Worm (Caenorhabditis elegans): ENCODE data around the gene cal-7.

The cal-7 gene

DNA sequence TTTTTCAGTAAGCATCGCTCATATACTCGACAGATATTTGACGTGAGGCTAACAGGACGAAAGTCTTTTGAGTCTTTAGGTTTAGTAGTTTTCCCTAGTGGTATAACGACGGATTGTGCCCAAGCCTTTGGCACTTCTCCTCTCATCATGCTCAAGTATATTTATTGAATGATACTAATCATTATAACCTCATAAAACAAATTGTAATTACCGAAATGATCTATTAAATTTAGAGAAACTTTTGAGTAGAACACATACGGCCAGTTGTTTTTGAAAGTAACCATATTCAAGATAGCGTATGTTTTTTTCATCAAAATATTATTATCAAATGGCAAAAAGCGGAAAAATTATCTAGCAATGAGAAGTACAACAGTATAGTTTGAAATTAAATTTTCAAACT is 37.4 kb downstream of the cal-7 start:
- TF ChIP-seq T26A5.8 (tag; optimal IDR thresholded peaks at IDR 0.05) (no peak), lsl-1 (GFP tag; optimal IDR thresholded peaks at IDR 0.05) (no peak)

DNA sequence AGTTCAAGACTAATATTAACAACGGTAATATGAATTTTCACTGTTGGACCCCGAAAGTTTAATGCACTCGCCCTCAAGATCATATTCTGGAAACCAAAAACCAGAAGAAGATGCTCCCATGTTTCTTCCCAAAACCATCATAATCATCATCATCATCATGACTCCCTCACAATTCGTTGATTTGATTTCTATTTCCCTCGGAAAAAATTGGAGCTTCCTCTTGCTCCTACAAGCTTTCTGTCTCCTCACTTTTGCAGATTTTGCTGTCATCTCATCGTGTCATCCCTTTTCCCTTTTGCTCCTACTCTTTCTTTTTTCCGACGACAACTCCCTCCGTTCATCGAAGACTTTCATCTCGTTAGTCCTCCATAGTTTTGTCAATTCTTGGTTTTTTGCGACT is 38.1 kb downstream of the cal-7 start, which contains the start of gene F46B6.2:
Gene F46B6.2 (plus strand): TSS at position 316 of the 400 bp plus-strand sequence.
- TF ChIP-seq cebp-1 (GFP tag; IDR thresholded peaks at IDR 0.05) (no peak), cebp-1 (tag; optimal IDR thresholded peaks at IDR 0.05) (no peak), lin-26 (GFP tag; IDR thresholded peaks at IDR 0.05) (no peak), pha-4 (tag; optimal IDR thresholded peaks at IDR 0.05) (no peak), egrh-3 (GFP tag; IDR thresholded peaks at IDR 0.05) (no peak), madf-10 (tag; optimal IDR thresholded peaks at IDR 0.05) (no peak), lsy-27 (tag; optimal IDR thresholded peaks at IDR 0.05; ENCODE audit: borderline replicate concordance, insufficient read depth) (no peak), nhr-80 (tag; optimal IDR thresholded peaks at IDR 0.05) (no peak), hlh-12 (tag; optimal IDR thresholded peaks at IDR 0.05) (no peak), C06A6.2 (GFP tag; conservative IDR thresholded peaks at IDR 0.05) (no peak), F55B11.4 (tag; optimal IDR thresholded peaks at IDR 0.05; ENCODE audit: borderline replicate concordance, insufficient read depth) (no peak), lin-35 (GFP tag; optimal IDR thresholded peaks at IDR 0.05) (no peak), F39B2.1 (GFP tag; IDR thresholded peaks at IDR 0.05) (no peak), bed-2 (GFP tag; IDR thresholded peaks at IDR 0.05) (no peak), B0336.3 (GFP tag; IDR thresholded peaks at IDR 0.05) (no peak), ztf-26 (tag; optimal IDR thresholded peaks at IDR 0.05) (no peak), let-526 (GFP tag; IDR thresholded peaks at IDR 0.05) (no peak), ccch-3 (GFP tag; optimal IDR thresholded peaks at IDR 0.05) (no peak), zim-3 (tag; optimal IDR thresholded peaks at IDR 0.05) (no peak), F22D6.2 (tag; optimal IDR thresholded peaks at IDR 0.05) (no peak)

DNA sequence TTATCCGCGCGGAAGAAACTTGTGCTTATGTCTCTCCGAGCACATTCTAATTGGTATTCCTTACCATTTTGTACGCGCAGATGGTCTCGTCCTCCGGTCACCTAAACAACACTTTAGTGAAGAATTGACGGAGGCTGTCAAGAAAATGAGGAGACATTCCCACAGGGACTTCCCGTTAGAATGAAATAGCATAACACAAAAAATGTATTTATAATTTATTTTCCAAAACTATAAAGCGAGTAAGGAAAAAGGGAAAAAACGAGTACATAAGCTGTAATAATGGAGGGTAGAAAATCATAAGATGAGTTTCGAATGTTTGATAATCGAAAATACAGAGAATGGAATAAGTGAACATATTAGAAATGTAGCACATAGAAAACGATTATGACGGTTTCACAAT is 41.8 kb downstream of the cal-7 start, which contains the start of gene F46B6.12:
Gene F46B6.12 (minus strand): TSS at position 101 of the 400 bp plus-strand sequence.
- TF ChIP-seq nhr-120 (GFP tag; IDR thresholded peaks at IDR 0.05): no peak
- TF ChIP-seq snpc-1.3 (tag; optimal IDR thresholded peaks at IDR 0.05; ENCODE audit: insufficient read depth): no peak
- TF ChIP-seq nhr-179 (tag; optimal IDR thresholded peaks at IDR 0.05): no peak
- TF ChIP-seq rpc-1 (optimal IDR thresholded peaks at IDR 0.05): no peak
- no peak for TF ChIP-seq rpc-1 (tag; optimal IDR thresholded peaks at IDR 0.05)
- no peak for TF ChIP-seq Y53G8AR.9 (GFP tag; conservative IDR thresholded peaks at IDR 0.05)
- TF ChIP-seq nfya-2 (GFP tag; IDR thresholded peaks at IDR 0.05): no peak
- TF ChIP-seq ztf-25 (GFP tag; IDR thresholded peaks at IDR 0.05): no peak
- no peak for TF ChIP-seq ztf-28 (GFP tag; IDR thresholded peaks at IDR 0.05)
- no peak for TF ChIP-seq lir-1 (GFP tag; conservative IDR thresholded peaks at IDR 0.05)
- TF ChIP-seq ztf-18 (tag; optimal IDR thresholded peaks at IDR 0.05): no peak
- TF ChIP-seq attf-3 (GFP tag; conservative IDR thresholded peaks at IDR 0.05): no peak
- TF ChIP-seq lag-1 (GFP tag; IDR thresholded peaks at IDR 0.05): no peak
- TF ChIP-seq hmg-20 (GFP tag; IDR thresholded peaks at IDR 0.05): no peak
- TF ChIP-seq sdz-38 (tag; optimal IDR thresholded peaks at IDR 0.05): no peak

DNA sequence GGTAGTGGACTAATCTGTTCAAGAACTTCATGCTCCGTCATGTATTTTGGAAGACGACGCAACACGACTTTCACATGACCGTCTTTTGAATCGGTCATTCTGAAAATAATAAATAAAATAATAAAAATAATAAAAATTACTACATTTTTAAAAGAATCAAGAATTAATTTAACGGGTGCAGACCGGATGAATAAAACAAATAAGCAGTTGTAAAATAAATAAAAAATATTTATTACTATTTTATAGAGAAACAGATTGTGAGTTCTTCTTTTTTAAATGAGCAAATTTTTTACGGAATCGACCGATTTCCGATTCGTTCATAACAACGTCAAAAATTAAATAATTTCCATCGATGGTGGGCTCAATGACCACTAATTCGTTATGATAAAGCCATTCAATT is 43.7 kb downstream of the cal-7 start, which contains the start of gene smg-4:
Gene smg-4 (minus strand): TSS at position 101 of the 400 bp plus-strand sequence.
- no peak for TF ChIP-seq mxl-1 (tag; optimal IDR thresholded peaks at IDR 0.05)
- no peak for TF ChIP-seq mcd-1 (GFP tag; IDR thresholded peaks at IDR 0.05)
- 0 out of 2 replicates have a peak, but pooled peaks have one; percentile 10 for TF ChIP-seq madf-6 (GFP tag; IDR thresholded peaks at IDR 0.05)
